Worm (Caenorhabditis elegans): Measurements from ENCODE around the gene C03B1.13.

DNA sequence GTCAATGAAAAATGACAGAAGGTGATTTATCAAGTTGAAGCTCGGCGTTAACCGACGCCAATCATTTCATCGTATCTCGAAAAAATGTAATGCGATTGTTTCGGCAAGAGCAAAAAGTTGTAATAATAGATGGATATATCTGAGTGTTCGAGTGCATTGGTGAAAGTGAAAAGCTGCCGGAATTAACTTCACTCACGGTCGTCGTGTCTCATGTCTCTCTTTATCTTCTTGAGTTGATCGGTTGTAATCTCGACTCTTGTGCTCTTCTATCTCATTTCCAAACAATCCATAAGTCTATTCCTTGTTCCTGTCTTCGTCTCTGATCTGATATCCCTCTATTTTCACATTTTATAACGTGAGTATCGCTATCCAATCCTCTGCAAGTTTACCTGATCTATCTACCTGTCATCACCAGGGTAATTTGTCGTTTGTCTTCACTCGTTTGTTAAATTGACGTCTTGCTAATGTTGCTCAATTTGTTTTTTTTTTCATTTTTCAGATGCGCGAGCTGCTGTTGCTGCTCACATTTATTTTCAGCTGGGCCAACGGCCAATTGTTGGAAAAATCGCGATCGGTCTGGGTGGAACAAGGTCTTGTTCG lies 38.1 kb downstream of the C03B1.13 start, which contains the start of gene cest-16:
- TF ChIP-seq ceh-13 (GFP tag; optimal IDR thresholded peaks at IDR 0.05) (no peak), tra-4 (tag; optimal IDR thresholded peaks at IDR 0.05) (no peak), pes-1 (GFP tag; IDR thresholded peaks at IDR 0.05) (no peak), hmg-4 (GFP tag; optimal IDR thresholded peaks at IDR 0.05) (no peak), ama-1 (optimal IDR thresholded peaks at IDR 0.05) (no peak), ceh-36 (tag; optimal IDR thresholded peaks at IDR 0.05) (no peak), sea-1 (GFP tag; conservative IDR thresholded peaks at IDR 0.05) (no peak), B0310.2 (tag; optimal IDR thresholded peaks at IDR 0.05) (no peak), tbx-11 (GFP tag; IDR thresholded peaks at IDR 0.05) (no peak), scrt-1 (GFP tag; IDR thresholded peaks at IDR 0.05) (no peak), flt-1 (GFP tag; IDR thresholded peaks at IDR 0.05) (no peak), F13C5.2 (tag; optimal IDR thresholded peaks at IDR 0.05) (no peak), tbx-37 (GFP tag; conservative IDR thresholded peaks at IDR 0.05) (no peak)
